Worm (Caenorhabditis elegans): Measurements from ENCODE around the gene mfsd-11.

DNA sequence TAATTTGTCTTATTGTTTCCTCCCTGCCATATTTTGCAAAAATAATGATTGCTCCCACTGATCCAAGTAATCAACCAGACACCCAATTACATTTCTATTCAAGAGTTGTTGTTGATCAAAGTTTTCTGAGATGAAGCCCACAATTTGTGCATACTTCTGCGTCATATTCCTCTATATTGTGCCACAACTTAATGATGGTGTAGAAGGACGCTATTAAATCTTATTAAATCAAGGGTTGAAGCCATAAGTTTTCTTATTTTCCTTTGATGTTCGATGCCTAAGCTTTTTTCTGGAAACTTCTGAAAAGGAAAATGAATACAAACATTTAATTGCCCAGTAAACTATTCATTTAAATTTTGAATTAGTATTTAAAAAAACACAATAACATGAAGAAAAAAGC lies 14.9 kb upstream of the mfsd-11 start:
- TF ChIP-seq ceh-18 (tag; optimal IDR thresholded peaks at IDR 0.05) = no peak
- TF ChIP-seq rnt-1 (tag; optimal IDR thresholded peaks at IDR 0.05) = no peak
- TF ChIP-seq mec-3 (tag; optimal IDR thresholded peaks at IDR 0.05; ENCODE audit: borderline replicate concordance) = no peak

Measured in whole organism, late embryonic.